Worm (Caenorhabditis elegans) whole organism, L2 larva: ENCODE data around the gene F58B4.5.

Experiments used
- C34F6.9 ChIP-seq: fragments of 150-350 bp; optimal IDR thresholded peaks from 2 replicates; lab custom pipeline; 2014; ENCODE audit warnings: missing biosample characterization, missing genetic modification characterization
- F13H6.1 ChIP-seq: sonication (generic microtip); optimal IDR thresholded peaks from 2 replicates; lab custom pipeline; 2016; ENCODE audit warnings: missing genetic modification characterization, missing compliant biosample characterization
- R02D3.7 ChIP-seq: fragments of 150-350 bp; optimal IDR thresholded peaks from 2 replicates; lab custom pipeline; 2014; ENCODE audit warnings: missing biosample characterization, missing genetic modification characterization
- Y55F3AM.14 ChIP-seq: fragments of 200-800 bp; sonication (Bioruptor generic); optimal IDR thresholded peaks from 2 replicates; lab custom pipeline; 2018; ENCODE audit warnings: mild to moderate bottlenecking, missing genetic modification characterization, missing compliant biosample characterization
- ZK546.5 ChIP-seq: sonication (generic microtip); optimal IDR thresholded peaks from 2 replicates; lab custom pipeline; 2017; ENCODE audit warnings: missing biosample characterization, missing genetic modification characterization
- alr-1 ChIP-seq: fragments of 150-350 bp; optimal IDR thresholded peaks from 2 replicates; lab custom pipeline; 2014; ENCODE audit warnings: missing biosample characterization, missing genetic modification characterization
- aly-2 ChIP-seq: fragments of 150-350 bp; optimal IDR thresholded peaks from 2 replicates; lab custom pipeline; 2014; ENCODE audit warnings: missing biosample characterization, missing genetic modification characterization
- ceh-16 ChIP-seq: fragments of 150-350 bp; optimal IDR thresholded peaks from 2 replicates; lab custom pipeline; 2014; ENCODE audit warnings: missing biosample characterization, missing genetic modification characterization
- ceh-82 ChIP-seq: fragments of 150-350 bp; optimal IDR thresholded peaks from 2 replicates; lab custom pipeline; 2014; ENCODE audit warnings: missing biosample characterization, missing genetic modification characterization
- crh-2 ChIP-seq: sonication (generic microtip); optimal IDR thresholded peaks from 2 replicates; lab custom pipeline; 2017; ENCODE audit warnings: missing biosample characterization, missing genetic modification characterization
- dmd-4 ChIP-seq: sonication (generic microtip); optimal IDR thresholded peaks from 2 replicates; lab custom pipeline; 2017; ENCODE audit warnings: missing biosample characterization, missing genetic modification characterization
- elt-1 ChIP-seq: fragments of 150-350 bp; optimal IDR thresholded peaks from 2 replicates; lab custom pipeline; 2014; ENCODE audit warnings: missing biosample characterization, missing genetic modification characterization
- lin-11 ChIP-seq: fragments of 150-350 bp; sonication (generic microtip); optimal IDR thresholded peaks from 2 replicates; lab custom pipeline; 2014; ENCODE audit warnings: missing biosample characterization, missing genetic modification characterization, inconsistent platforms, mixed read lengths
- lin-13 ChIP-seq: fragments of 150-350 bp; optimal IDR thresholded peaks from 2 replicates; lab custom pipeline; 2014; ENCODE audit warnings: missing biosample characterization, missing genetic modification reagents, missing genetic modification characterization
- lin-39 ChIP-seq: fragments of 150-350 bp; optimal IDR thresholded peaks from 2 replicates; lab custom pipeline; 2014; ENCODE audit warnings: missing biosample characterization, missing genetic modification reagents, missing genetic modification characterization
- mdl-1 ChIP-seq, 2 experiments: fragments of 150-350 bp in 1 of 2; sonication (generic microtip) in 1 of 2; optimal IDR thresholded peaks; 2 replicates each; lab custom pipeline; 2017; ENCODE audit warnings: missing biosample characterization in 2 of 2, missing genetic modification characterization in 2 of 2
- nhr-10 ChIP-seq: sonication (generic microtip); optimal IDR thresholded peaks from 2 replicates; lab custom pipeline; 2017; ENCODE audit warnings: missing biosample characterization, missing genetic modification characterization
- nhr-11 ChIP-seq: fragments of 150-350 bp; optimal IDR thresholded peaks from 2 replicates; lab custom pipeline; 2014; ENCODE audit warnings: missing biosample characterization, missing genetic modification characterization
- nhr-21 ChIP-seq: fragments of 150-350 bp; optimal IDR thresholded peaks from 2 replicates; lab custom pipeline; 2014; ENCODE audit warnings: missing biosample characterization, missing genetic modification characterization
- nhr-23 ChIP-seq: fragments of 150-350 bp; optimal IDR thresholded peaks from 2 replicates; lab custom pipeline; 2014; ENCODE audit warnings: missing biosample characterization, missing genetic modification reagents, missing genetic modification characterization
- nhr-237 ChIP-seq: fragments of 150-350 bp; optimal IDR thresholded peaks from 2 replicates; lab custom pipeline; 2014; ENCODE audit warnings: missing biosample characterization, missing genetic modification characterization
- nhr-25 ChIP-seq: fragments of 150-350 bp; sonication (generic microtip); optimal IDR thresholded peaks from 3 replicates; lab custom pipeline; 2014; ENCODE audit warnings: missing biosample characterization, missing genetic modification characterization
- nhr-6 ChIP-seq: fragments of 150-350 bp; optimal IDR thresholded peaks from 2 replicates; lab custom pipeline; 2014; ENCODE audit warnings: missing biosample characterization, missing genetic modification characterization
- nhr-77 ChIP-seq: fragments of 150-350 bp; optimal IDR thresholded peaks from 2 replicates; lab custom pipeline; 2014; ENCODE audit warnings: missing biosample characterization, missing genetic modification characterization
- peb-1 ChIP-seq: fragments of 150-350 bp; optimal IDR thresholded peaks from 2 replicates; lab custom pipeline; 2014; ENCODE audit warnings: missing biosample characterization, missing genetic modification characterization
- sem-4 ChIP-seq: fragments of 150-350 bp; optimal IDR thresholded peaks from 2 replicates; lab custom pipeline; 2014; ENCODE audit warnings: missing biosample characterization, missing genetic modification reagents, missing genetic modification characterization
- skn-1 ChIP-seq: sonication (generic microtip); optimal IDR thresholded peaks from 2 replicates; lab custom pipeline; 2017; ENCODE audit warnings: missing biosample characterization, missing genetic modification characterization
- sma-3 ChIP-seq: sonication (generic microtip); optimal IDR thresholded peaks from 2 replicates; lab custom pipeline; 2016; ENCODE audit warnings: missing genetic modification reagents, missing genetic modification characterization, missing compliant biosample characterization
- sma-9 ChIP-seq, 2 experiments: fragments of 150-350 bp in 1 of 2; sonication (generic microtip) in 1 of 2; optimal IDR thresholded peaks; 2 replicates each; lab custom pipeline; 2014 to 2016; ENCODE audit warnings: missing genetic modification characterization in 2 of 2, mild to moderate bottlenecking in 1 of 2, missing biosample characterization in 1 of 2, missing compliant biosample characterization in 1 of 2, missing genetic modification reagents in 1 of 2, moderate library complexity in 1 of 2
- snpc-4 ChIP-seq: fragments of 150-350 bp; optimal IDR thresholded peaks from 2 replicates; lab custom pipeline; 2014; ENCODE audit warnings: missing biosample characterization, missing genetic modification characterization
- unc-39 ChIP-seq: fragments of 150-350 bp; optimal IDR thresholded peaks from 2 replicates; lab custom pipeline; 2014; ENCODE audit warnings: missing biosample characterization, missing genetic modification characterization
- unc-55 ChIP-seq: fragments of 150-350 bp; sonication (generic microtip); optimal IDR thresholded peaks from 3 replicates; lab custom pipeline; 2014; ENCODE audit warnings: missing biosample characterization, missing genetic modification reagents, missing genetic modification characterization
- unc-62 ChIP-seq: fragments of 150-350 bp; optimal IDR thresholded peaks from 2 replicates; lab custom pipeline; 2014; ENCODE audit warnings: missing biosample characterization, missing genetic modification reagents, missing genetic modification characterization
- zag-1 ChIP-seq: fragments of 150-350 bp; optimal IDR thresholded peaks from 2 replicates; lab custom pipeline; 2014; ENCODE audit warnings: missing biosample characterization, missing genetic modification characterization
- ztf-1 ChIP-seq: fragments of 200-800 bp; sonication (Bioruptor generic); conservative IDR thresholded peaks from 2 replicates; pipeline ENCODE4 v1.3.6; 2022; ENCODE audit warnings: missing genetic modification characterization, missing compliant biosample characterization
- ztf-11 ChIP-seq: sonication (generic microtip); optimal IDR thresholded peaks from 2 replicates; lab custom pipeline; 2017; ENCODE audit warnings: missing biosample characterization, missing genetic modification characterization
- ztf-4 ChIP-seq: fragments of 150-350 bp; optimal IDR thresholded peaks from 2 replicates; lab custom pipeline; 2014; ENCODE audit warnings: missing biosample characterization, missing genetic modification characterization

F58B4.5 gene

DNA sequence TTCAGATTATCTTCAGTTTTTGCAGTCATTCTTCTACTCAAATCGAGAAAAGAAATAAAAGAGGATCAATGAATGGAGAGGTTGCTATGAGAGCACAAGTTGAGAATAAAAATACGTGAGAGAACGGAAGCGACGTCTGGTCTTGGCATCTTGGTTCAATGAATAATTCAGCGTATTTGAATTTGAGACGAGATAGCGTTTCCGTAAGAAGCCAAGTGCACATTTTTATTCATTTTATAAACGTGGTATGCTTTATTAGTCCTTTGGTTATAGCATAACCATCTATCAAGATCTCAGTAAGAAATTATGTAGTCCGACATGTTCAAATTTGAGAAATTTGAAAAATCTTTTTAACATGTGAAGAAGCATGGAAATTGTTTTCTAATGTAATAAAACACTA lies 14.1 kb upstream of the F58B4.5 start, which contains the start of gene F58B4.2:
Gene F58B4.2 (minus strand): TSS at position 101 of the 400 bp plus-strand sequence.
- TF ChIP-seq ztf-11 (tag; lab: Kevin White, UChicago) (no peak), ceh-16 (no peak), nhr-11 (tag; lab: Kevin White, UChicago) (no peak), nhr-10 (tag; lab: Kevin White, UChicago) (no peak), snpc-4 (no peak)

DNA sequence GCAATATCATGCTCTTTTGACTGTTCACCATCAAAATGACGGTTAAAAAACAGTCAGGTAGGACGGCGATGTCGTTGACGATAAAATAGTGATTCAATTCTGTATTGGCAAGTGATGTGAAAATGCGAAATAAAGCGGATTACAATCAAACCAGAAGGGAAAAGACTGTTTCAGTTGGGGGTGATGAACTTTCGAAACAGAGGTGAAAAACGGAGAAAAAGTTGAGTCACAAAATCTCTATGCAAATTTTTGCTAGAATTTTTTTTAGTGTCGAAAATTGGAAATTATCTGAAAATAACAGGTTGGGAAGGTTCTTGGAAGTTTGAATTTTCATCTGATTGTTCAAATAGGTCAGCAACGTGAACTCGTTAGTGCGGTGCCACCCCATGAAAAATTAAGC lies 10.7 kb upstream of the F58B4.5 start, which contains the start of gene nas-31:
Gene nas-31 (minus strand): TSS at position 101 of the 400 bp plus-strand sequence.
- no peak for TF ChIP-seq sem-4 (tag; lab: Kevin White, UChicago)
- TF ChIP-seq ceh-16 = no peak
- no peak for TF ChIP-seq elt-1 (tag; lab: Kevin White, UChicago)
- TF ChIP-seq lin-13 (GFP tag; lab: Kevin White, UChicago) = no peak
- no peak for TF ChIP-seq dmd-4 (tag; lab: Kevin White, UChicago)
- no peak for TF ChIP-seq sma-9 (GFP tag; optimal IDR thresholded peaks at IDR 0.05; lab: Kevin White, UChicago)
- TF ChIP-seq sma-9 (tag; optimal IDR thresholded peaks at IDR 0.05; lab: Kevin White, UChicago) = no peak
- TF ChIP-seq unc-62 = no peak
- TF ChIP-seq nhr-237 = no peak
- no peak for TF ChIP-seq ZK546.5 (tag; lab: Kevin White, UChicago)
- TF ChIP-seq, all 48 proteins: peak for 0

DNA sequence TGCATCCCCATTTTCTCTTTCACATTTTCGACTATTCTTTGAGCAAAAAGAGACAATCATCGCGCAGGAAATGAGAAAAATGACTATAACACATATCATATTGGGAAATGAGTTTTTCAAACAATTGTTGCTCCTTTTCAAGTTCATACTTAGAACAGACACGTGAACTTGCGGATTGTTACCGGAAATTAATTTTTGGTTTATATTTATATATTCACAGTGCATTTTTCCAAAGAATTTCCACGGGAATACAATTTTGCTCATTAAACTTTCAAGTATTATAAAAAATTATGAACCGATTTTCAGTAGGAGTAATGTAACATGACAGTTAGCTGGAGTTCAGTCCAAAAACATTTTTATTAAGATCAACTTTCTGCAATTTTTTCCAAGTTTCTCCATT lies 9.3 kb upstream of the F58B4.5 start, which contains the start of gene F58B4.7:
Gene F58B4.7 (minus strand): TSS at position 101 of the 400 bp plus-strand sequence.
- no peak for TF ChIP-seq nhr-25
- TF ChIP-seq unc-62 = no peak
- no peak for TF ChIP-seq elt-1 (tag; lab: Kevin White, UChicago)
- TF ChIP-seq nhr-237 = no peak
- TF ChIP-seq snpc-4 = no peak
- no peak for TF ChIP-seq zag-1 (tag; lab: Kevin White, UChicago)
- no peak for TF ChIP-seq sma-9 (GFP tag; optimal IDR thresholded peaks at IDR 0.05; lab: Kevin White, UChicago)
- no peak for TF ChIP-seq sma-9 (tag; optimal IDR thresholded peaks at IDR 0.05; lab: Kevin White, UChicago)
- no peak for TF ChIP-seq nhr-23 (tag; lab: Kevin White, UChicago)
- TF ChIP-seq lin-13 (GFP tag; lab: Kevin White, UChicago) = no peak

DNA sequence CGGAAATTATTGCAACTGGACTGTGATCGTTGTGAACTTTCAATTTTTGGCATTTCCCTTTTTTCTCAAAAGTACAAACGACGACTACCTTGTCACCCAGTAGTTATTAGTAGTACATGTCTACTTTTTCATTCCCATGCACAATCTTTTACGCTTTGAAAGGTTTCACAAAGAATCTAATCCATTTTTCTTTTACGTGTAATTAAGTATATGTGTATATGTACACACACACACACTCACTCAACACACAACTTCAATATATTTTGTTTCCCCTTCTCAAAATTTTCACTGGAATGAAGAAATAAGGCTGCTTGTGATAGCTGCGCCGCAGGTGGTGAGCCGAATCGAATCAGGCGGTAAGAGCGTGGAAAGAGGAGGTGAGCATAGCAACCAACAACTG lies 7.8 kb upstream of the F58B4.5 start, which contains the start of gene F58B4.6:
Gene F58B4.6 (plus strand): TSS at position 301 of the 400 bp plus-strand sequence.
- TF ChIP-seq ztf-4 (tag; lab: Kevin White, UChicago) (no peak), lin-11 (tag; lab: Kevin White, UChicago) (peak; percentile 12), nhr-6 (no peak)

DNA sequence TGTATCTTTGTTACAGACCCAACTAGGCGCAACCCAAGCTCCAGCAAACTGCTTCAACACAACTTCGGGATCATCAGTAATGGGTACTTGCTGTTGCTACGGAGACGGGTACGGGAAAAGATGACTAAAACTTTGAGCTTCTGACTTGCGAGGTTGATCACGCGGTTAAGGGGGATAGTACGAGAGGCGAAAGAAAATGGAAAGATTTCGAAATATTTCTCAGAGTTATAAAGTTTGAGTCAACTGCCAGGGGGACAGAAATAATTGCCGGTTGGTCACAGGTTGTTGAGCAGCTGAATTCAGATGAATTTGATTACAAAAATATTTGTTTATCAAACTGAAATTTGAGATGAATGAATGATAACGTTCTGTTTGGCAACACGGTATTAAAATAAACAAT lies 6.8 kb upstream of the F58B4.5 start:
- no peak for TF ChIP-seq zag-1 (tag; lab: Kevin White, UChicago)
- TF ChIP-seq lin-11 (tag; lab: Kevin White, UChicago) = peak; percentile 35

DNA sequence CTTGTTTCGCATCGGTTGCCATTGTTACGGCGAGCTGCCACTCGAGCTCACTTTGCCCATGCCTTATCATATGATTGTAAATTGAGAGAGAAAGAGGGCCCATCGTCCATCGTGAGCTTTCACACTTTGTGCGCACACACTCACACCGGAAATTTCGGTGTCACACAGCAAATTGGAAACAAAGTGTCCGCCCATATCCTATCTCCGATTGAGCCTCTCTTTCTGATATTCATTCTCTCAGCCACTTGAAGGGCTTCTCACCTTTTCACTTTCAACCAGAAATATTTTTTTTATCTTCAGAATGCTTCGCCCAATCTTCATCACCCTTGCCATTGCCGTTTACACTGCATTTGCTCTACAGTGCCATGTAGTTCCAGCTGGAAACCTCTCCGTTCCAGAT lies 3.0 kb upstream of the F58B4.5 start, which contains the start of gene F58B4.3:
Gene F58B4.3 (plus strand): TSS at position 301 of the 400 bp plus-strand sequence.
- TF ChIP-seq lin-11 (tag; lab: Kevin White, UChicago) (peak; percentile 39), sma-3 (no peak)

DNA sequence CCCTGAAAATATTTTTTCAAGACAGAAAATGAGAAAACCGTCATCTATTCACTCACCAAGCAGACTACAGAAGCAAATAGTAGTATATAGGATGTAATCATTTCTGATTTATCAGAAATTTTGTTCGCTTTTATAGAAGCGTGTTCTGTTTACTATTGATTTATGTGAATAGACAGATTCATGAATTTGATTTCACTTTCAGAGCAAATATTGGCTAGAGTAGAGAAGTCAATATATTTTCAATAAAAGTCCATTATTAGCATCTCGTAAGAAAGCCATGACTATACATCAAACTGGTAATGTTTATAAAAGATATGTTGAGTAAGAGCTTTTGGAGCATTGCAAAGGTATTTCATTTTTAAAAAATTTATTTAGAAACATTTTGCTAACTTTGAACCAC lies 1.3 kb upstream of the F58B4.5 start, which contains the start of gene scvp-1:
Gene scvp-1 (minus strand): TSS at position 101 of the 400 bp plus-strand sequence.
- TF ChIP-seq nhr-25 (no peak), aly-2 (no peak), mdl-1 (tag; optimal IDR thresholded peaks at IDR 0.05; lab: Kevin White, UChicago) (no peak), nhr-21 (no peak), unc-55 (no peak), ztf-11 (tag; lab: Kevin White, UChicago) (no peak), C34F6.9 (no peak), peb-1 (tag; lab: Kevin White, UChicago) (no peak), sem-4 (tag; lab: Kevin White, UChicago) (no peak), R02D3.7 (tag; lab: Kevin White, UChicago) (no peak), ztf-4 (tag; lab: Kevin White, UChicago) (no peak)

DNA sequence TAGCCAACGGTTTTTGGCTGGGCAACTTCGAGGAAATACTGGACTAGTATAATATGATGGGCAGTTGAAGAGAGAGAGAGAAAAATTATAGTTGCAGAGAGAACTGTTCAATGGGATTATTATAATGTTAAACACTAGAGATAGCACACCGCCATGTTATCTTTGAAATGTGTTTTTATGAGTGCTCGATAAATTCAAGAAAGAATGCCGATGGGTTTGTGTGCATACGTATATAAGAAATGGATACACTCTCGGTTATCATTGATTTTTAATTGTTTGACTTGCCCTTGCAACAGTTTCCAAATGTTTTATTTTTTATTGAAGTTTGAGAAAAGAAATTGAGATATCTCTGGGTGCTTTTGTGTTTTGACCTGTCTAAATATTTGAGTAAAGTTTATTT lies 4.2 kb downstream of the F58B4.5 start, which contains the start of gene F17C11.12:
Gene F17C11.12 (minus strand): TSS at position 240 of the 400 bp plus-strand sequence.
- TF ChIP-seq dmd-4 (tag; lab: Kevin White, UChicago) (no peak), nhr-77 (tag; lab: Kevin White, UChicago) (no peak), lin-11 (tag; lab: Kevin White, UChicago) (no peak), F13H6.1 (peak; percentile 13), ceh-82 (tag; lab: Kevin White, UChicago) (no peak), ztf-4 (tag; lab: Kevin White, UChicago) (no peak), unc-39 (tag; lab: Kevin White, UChicago) (no peak), unc-62 (no peak), Y55F3AM.14 (GFP tag; lab: Kevin White, UChicago) (no peak), sem-4 (tag; lab: Kevin White, UChicago) (no peak), ZK546.5 (tag; lab: Kevin White, UChicago) (no peak), ztf-1 (no peak), alr-1 (no peak), skn-1 (tag; lab: Kevin White, UChicago) (no peak), crh-2 (peak; percentile 40), nhr-237 (no peak), sma-3 (no peak), nhr-10 (tag; lab: Kevin White, UChicago) (no peak), unc-55 (no peak), lin-39 (tag; lab: Kevin White, UChicago) (no peak)
